Worm (Caenorhabditis elegans) whole organism, L4 larva: ENCODE data around the gene fipr-16.
A peak's percentile ranks its signal among the peaks of the same experiment; 100 is the strongest.

Experiments used
- D1046.2 ChIP-seq: fragments of 200-800 bp; sonication (Bioruptor generic); IDR thresholded peaks from 2 replicates; pipeline ENCODE4 v1.3.6; 2022; ENCODE audit warnings: missing genetic modification characterization, missing compliant biosample characterization
- R02D3.7 ChIP-seq: fragments of 150-350 bp; sonication (generic microtip); optimal IDR thresholded peaks from 3 replicates; lab custom pipeline; 2014; ENCODE audit warnings: missing biosample characterization, missing genetic modification characterization
- T20F7.1 ChIP-seq: fragments of 200-800 bp; sonication (Bioruptor generic); optimal IDR thresholded peaks from 2 replicates; lab custom pipeline; 2018; ENCODE audit warnings: mild to moderate bottlenecking, missing genetic modification characterization, missing compliant biosample characterization
- Y48G9A.11 ChIP-seq: fragments of 200-800 bp; sonication (Bioruptor generic); IDR thresholded peaks from 2 replicates; pipeline ENCODE4 v1.3.6; 2022; ENCODE audit warnings: missing genetic modification reagents, missing genetic modification characterization, missing compliant biosample characterization
- ZK337.2 ChIP-seq: fragments of 200-800 bp; sonication (Bioruptor generic); IDR thresholded peaks from 2 replicates; pipeline ENCODE4 v1.3.6; 2022; ENCODE audit warnings: missing genetic modification reagents, missing genetic modification characterization, missing compliant biosample characterization
- aha-1 ChIP-seq: fragments of 150-350 bp; peaks from one replicate; lab custom pipeline; 2014; ENCODE audit warnings: missing biosample characterization, missing genetic modification characterization
- aly-2 ChIP-seq: sonication (generic microtip); optimal IDR thresholded peaks from 2 replicates; lab custom pipeline; 2018; ENCODE audit warnings: missing biosample characterization, missing genetic modification characterization
- ama-1 ChIP-seq: fragments of 150-350 bp; optimal IDR thresholded peaks from 2 replicates; lab custom pipeline; 2014; ENCODE audit warnings: inconsistent platforms, mixed read lengths
- ces-1 ChIP-seq: fragments of 150-350 bp; sonication (generic microtip); optimal IDR thresholded peaks from 4 replicates; lab custom pipeline; 2014; ENCODE audit warnings: missing biosample characterization, missing genetic modification reagents, missing genetic modification characterization
- dmd-8 ChIP-seq: fragments of 200-800 bp; sonication (Bioruptor generic); IDR thresholded peaks from 2 replicates; pipeline ENCODE4 v1.3.6; 2022; ENCODE audit warnings: missing genetic modification characterization, missing compliant biosample characterization
- dpl-1 ChIP-seq: fragments of 150-350 bp; optimal IDR thresholded peaks from 2 replicates; lab custom pipeline; 2014; ENCODE audit warnings: missing biosample characterization, missing genetic modification reagents, missing genetic modification characterization
- dve-1 ChIP-seq: sonication (generic microtip); optimal IDR thresholded peaks from 2 replicates; lab custom pipeline; 2017; ENCODE audit warnings: antibody characterized with exemption, mild to moderate bottlenecking, missing genetic modification characterization, missing compliant biosample characterization; ENCODE audit not compliant: insufficient read depth
- egl-43 ChIP-seq: fragments of 200-800 bp; sonication (Bioruptor generic); IDR thresholded peaks from 2 replicates; pipeline ENCODE4 v1.3.6; 2022; ENCODE audit warnings: missing genetic modification reagents, missing genetic modification characterization, missing compliant biosample characterization
- fos-1 ChIP-seq: fragments of 150-350 bp; optimal IDR thresholded peaks from 2 replicates; lab custom pipeline; 2014; ENCODE audit warnings: missing biosample characterization, missing genetic modification characterization
- hlh-11 ChIP-seq: fragments of 200-800 bp; sonication (Bioruptor generic); optimal IDR thresholded peaks from 2 replicates; lab custom pipeline; 2018; ENCODE audit warnings: mild to moderate bottlenecking, missing genetic modification characterization, missing compliant biosample characterization
- hlh-30 ChIP-seq: sonication (generic microtip); optimal IDR thresholded peaks from 2 replicates; lab custom pipeline; 2017; ENCODE audit warnings: antibody characterized with exemption, mild to moderate bottlenecking, missing genetic modification characterization, missing compliant biosample characterization; ENCODE audit not compliant: insufficient read depth
- lin-15B ChIP-seq: fragments of 150-350 bp; sonication (generic microtip); optimal IDR thresholded peaks from 3 replicates; lab custom pipeline; 2014; ENCODE audit warnings: missing biosample characterization, missing genetic modification characterization
- lin-29 ChIP-seq: fragments of 200-800 bp; sonication (Bioruptor generic); IDR thresholded peaks from 2 replicates; pipeline ENCODE4 v1.3.6; 2022; ENCODE audit warnings: missing genetic modification reagents, missing genetic modification characterization, missing compliant biosample characterization
- lin-38 ChIP-seq: fragments of 200-800 bp; sonication (Bioruptor generic); IDR thresholded peaks from 2 replicates; pipeline ENCODE4 v1.3.6; 2022; ENCODE audit warnings: missing genetic modification reagents, missing genetic modification characterization, missing compliant biosample characterization
- lir-3 ChIP-seq: sonication (generic microtip); optimal IDR thresholded peaks from 2 replicates; lab custom pipeline; 2016; ENCODE audit warnings: mild to moderate bottlenecking, missing genetic modification characterization, missing compliant biosample characterization
- lsy-2 ChIP-seq, 2 experiments: fragments of 150-350 bp in 1 of 2; sonication (generic microtip) in 1 of 2; optimal IDR thresholded peaks; 2 replicates each; lab custom pipeline; 2014 to 2017; ENCODE audit warnings: missing biosample characterization in 2 of 2, missing genetic modification characterization in 2 of 2
- mdt-29 ChIP-seq: fragments of 200-800 bp; sonication (Bioruptor generic); IDR thresholded peaks from 2 replicates; pipeline ENCODE4 v1.3.6; 2022; ENCODE audit warnings: missing genetic modification reagents, missing genetic modification characterization, missing compliant biosample characterization
- nhr-102 ChIP-seq: sonication (generic microtip); optimal IDR thresholded peaks from 2 replicates; lab custom pipeline; 2016; ENCODE audit warnings: mild to moderate bottlenecking, missing genetic modification characterization, moderate library complexity, missing compliant biosample characterization
- nhr-237 ChIP-seq: sonication (generic microtip); optimal IDR thresholded peaks from 2 replicates; lab custom pipeline; 2017; ENCODE audit warnings: missing biosample characterization, missing genetic modification characterization
- nhr-25 ChIP-seq: sonication (generic microtip); optimal IDR thresholded peaks from 2 replicates; lab custom pipeline; 2017; ENCODE audit warnings: missing genetic modification characterization, mild to moderate bottlenecking, missing compliant biosample characterization, antibody characterized with exemption, moderate library complexity, borderline replicate concordance; ENCODE audit not compliant: insufficient read depth
- nhr-28 ChIP-seq: fragments of 150-350 bp; optimal IDR thresholded peaks from 2 replicates; lab custom pipeline; 2014; ENCODE audit warnings: missing biosample characterization, missing genetic modification characterization
- nhr-48 ChIP-seq: sonication (generic microtip); optimal IDR thresholded peaks from 2 replicates; lab custom pipeline; 2016; ENCODE audit warnings: mild to moderate bottlenecking, missing genetic modification characterization, missing compliant biosample characterization
- nhr-76 ChIP-seq: fragments of 150-350 bp; optimal IDR thresholded peaks from 2 replicates; lab custom pipeline; 2014; ENCODE audit warnings: missing biosample characterization, missing genetic modification characterization
- rbr-2 ChIP-seq: sonication (generic microtip); optimal IDR thresholded peaks from 2 replicates; lab custom pipeline; 2016; ENCODE audit warnings: missing genotype, missing genetic modification characterization, missing compliant biosample characterization
- saeg-2 ChIP-seq: fragments of 200-800 bp; sonication (Bioruptor generic); IDR thresholded peaks from 2 replicates; pipeline ENCODE4 v1.3.6; 2022; ENCODE audit warnings: missing genetic modification reagents, missing genetic modification characterization, missing compliant biosample characterization
- sdz-12 ChIP-seq: fragments of 200-800 bp; sonication (Bioruptor generic); optimal IDR thresholded peaks from 2 replicates; lab custom pipeline; 2018; ENCODE audit warnings: mild to moderate bottlenecking, missing genetic modification characterization, missing compliant biosample characterization
- set-16 ChIP-seq: fragments of 200-800 bp; sonication (Bioruptor generic); IDR thresholded peaks from 2 replicates; pipeline ENCODE4 v1.3.6; 2022; ENCODE audit warnings: missing genetic modification reagents, missing genetic modification characterization, missing compliant biosample characterization
- tag-97 ChIP-seq: fragments of 200-800 bp; sonication (Bioruptor generic); IDR thresholded peaks from 2 replicates; pipeline ENCODE4 v1.3.6; 2022; ENCODE audit warnings: missing genetic modification characterization, missing compliant biosample characterization
- unc-39 ChIP-seq: sonication (generic microtip); optimal IDR thresholded peaks from 2 replicates; lab custom pipeline; 2017; ENCODE audit warnings: missing biosample characterization, missing genetic modification characterization
- unc-62 ChIP-seq, 3 experiments: fragments of 150-350 bp in 1 of 3; sonication (generic microtip); optimal IDR thresholded peaks in 2 of 3; peaks in 1 of 3; 1 replicate in 1 of 3; 2 replicates in 2 of 3; lab custom pipeline; 2014 to 2017; ENCODE audit warnings: missing biosample characterization in 3 of 3, missing genetic modification characterization in 3 of 3, missing genetic modification reagents in 3 of 3, missing genotype in 1 of 3
- zfp-3 ChIP-seq: fragments of 200-800 bp; sonication (Bioruptor generic); conservative IDR thresholded peaks from 2 replicates; pipeline ENCODE4 v1.3.6; 2022; ENCODE audit warnings: missing genetic modification reagents, missing genetic modification characterization, missing compliant biosample characterization
- ztf-11 ChIP-seq: fragments of 150-350 bp; optimal IDR thresholded peaks from 2 replicates; lab custom pipeline; 2014; ENCODE audit warnings: missing biosample characterization, missing genetic modification characterization

Gene fipr-16

DNA sequence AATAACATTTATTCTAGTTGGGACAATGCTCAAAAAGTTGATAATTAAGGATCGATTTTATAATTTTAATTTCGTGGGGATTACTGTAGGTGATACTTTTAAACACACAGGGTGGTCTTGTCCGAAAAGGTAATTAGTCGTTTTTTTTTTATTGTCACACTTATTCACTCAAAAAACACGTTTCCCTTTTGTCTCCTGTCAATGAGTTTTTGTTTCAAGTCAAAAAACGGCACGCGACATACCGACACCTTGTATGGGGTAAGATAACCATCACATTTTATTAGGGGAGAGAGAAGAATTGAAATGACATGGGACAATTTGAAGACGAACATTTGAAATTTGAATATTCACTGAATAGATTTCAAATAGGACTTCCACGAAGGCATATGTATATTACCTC is 34.3 kb upstream of the fipr-16 start:
- TF ChIP-seq mdt-29 (GFP tag; lab: Robert Waterston, UW) (no peak), zfp-3 (GFP tag; lab: Robert Waterston, UW) (no peak), T20F7.1 (GFP tag; lab: Kevin White, UChicago) (no peak), unc-62 (GFP tag; optimal IDR thresholded peaks at IDR 0.05 in 1 of 2; lab: Kevin White, UChicago) (peak in 1 of 2 experiments; percentile 51), unc-62 (tag; optimal IDR thresholded peaks at IDR 0.05; lab: Kevin White, UChicago) (no peak), D1046.2 (no peak)

DNA sequence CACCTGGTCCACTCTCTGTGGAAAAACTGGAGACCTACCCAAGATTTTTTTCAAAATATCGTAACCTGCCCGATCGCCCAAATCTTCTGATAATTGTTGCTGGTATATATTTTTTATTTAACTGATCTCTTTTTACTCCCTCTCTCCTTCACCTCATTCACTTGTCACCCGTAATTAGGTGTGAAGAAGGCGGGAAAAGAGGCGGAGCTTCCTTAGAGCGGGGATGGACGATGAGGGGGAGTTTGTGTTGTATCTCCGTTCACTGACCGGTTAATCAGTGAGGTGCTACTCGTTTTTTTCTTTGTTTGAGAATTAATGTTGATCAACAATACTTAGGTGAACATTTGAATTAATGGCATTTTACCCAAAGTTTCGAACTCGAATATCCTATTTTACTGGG is 31.7 kb upstream of the fipr-16 start, which contains the start of gene ceh-16:
TSS of gene ceh-16 (plus strand) at position 301 of the 400 bp plus-strand sequence.
- TF ChIP-seq hlh-30 (no peak), saeg-2 (no peak), R02D3.7 (tag; lab: Kevin White, UChicago) (no peak), nhr-28 (no peak), lin-29 (no peak), lin-15B (tag; lab: Kevin White, UChicago) (no peak), hlh-11 (no peak), unc-39 (tag; lab: Kevin White, UChicago) (no peak), dmd-8 (GFP tag; lab: Robert Waterston, UW) (no peak), sdz-12 (GFP tag; lab: Kevin White, UChicago) (no peak), lir-3 (no peak), ama-1 (lab: Kevin White, UChicago) (no peak), rbr-2 (tag; lab: Kevin White, UChicago) (no peak), lin-38 (GFP tag; lab: Robert Waterston, UW) (no peak), nhr-25 (no peak)

DNA sequence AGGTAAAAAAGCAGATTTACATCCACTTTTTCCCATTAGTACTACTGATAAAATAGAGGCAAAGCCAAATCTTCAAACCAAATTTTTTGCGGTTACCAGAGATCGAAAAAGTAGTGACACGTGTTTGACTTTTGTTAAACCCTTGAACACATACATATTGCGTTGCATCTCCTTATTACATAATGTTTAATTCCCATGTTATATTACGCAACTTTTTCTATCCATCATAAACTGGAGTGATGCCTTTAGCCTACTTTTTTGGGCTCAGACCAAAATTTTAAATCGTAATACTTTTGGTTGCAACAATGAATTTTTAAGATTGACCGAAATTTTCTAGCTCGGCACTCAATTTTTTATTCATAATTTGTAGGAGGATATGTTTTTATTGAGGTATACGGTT is 31.2 kb upstream of the fipr-16 start:
- TF ChIP-seq nhr-76 (tag; lab: Kevin White, UChicago) (no peak), hlh-30 (no peak), nhr-237 (no peak), ZK337.2 (GFP tag; lab: Robert Waterston, UW) (no peak), fos-1 (tag; lab: Kevin White, UChicago) (no peak), lsy-2 (tag; optimal IDR thresholded peaks at IDR 0.05; lab: Kevin White, UChicago) (no peak), aly-2 (tag; lab: Kevin White, UChicago) (no peak), ztf-11 (tag; lab: Kevin White, UChicago) (no peak), mdt-29 (GFP tag; lab: Robert Waterston, UW) (no peak), saeg-2 (no peak), Y48G9A.11 (GFP tag; lab: Robert Waterston, UW) (no peak)

DNA sequence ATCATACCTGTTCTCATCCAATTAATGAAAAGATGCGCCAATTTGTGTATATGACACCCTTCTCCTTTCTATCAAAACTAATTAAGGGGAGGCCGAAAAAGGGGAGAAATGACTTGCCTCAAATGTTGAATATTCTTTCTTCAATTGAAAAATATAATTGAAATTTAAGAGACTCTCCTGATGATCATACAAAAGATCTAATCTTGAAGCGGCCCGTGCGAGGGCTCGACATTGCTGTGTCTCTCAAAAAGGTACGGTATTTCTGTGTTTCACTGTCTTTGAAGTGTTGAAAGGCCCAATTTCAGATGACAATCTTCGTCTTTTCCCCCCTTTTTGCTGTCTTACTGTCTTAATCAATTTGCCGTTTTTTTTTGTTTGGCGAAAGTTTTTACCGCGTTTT is 30.2 kb upstream of the fipr-16 start:
- TF ChIP-seq hlh-30 (no peak), dmd-8 (GFP tag; lab: Robert Waterston, UW) (no peak), egl-43 (GFP tag; lab: Robert Waterston, UW) (no peak), dve-1 (tag; lab: Kevin White, UChicago) (no peak), lir-3 (no peak), nhr-48 (tag; lab: Kevin White, UChicago) (no peak), set-16 (no peak), tag-97 (GFP tag; lab: Robert Waterston, UW) (no peak), unc-39 (tag; lab: Kevin White, UChicago) (no peak), nhr-102 (no peak), ces-1 (no peak), dpl-1 (no peak), aha-1 (no peak)
